Fruit fly (Drosophila melanogaster) whole organism, embryonic: ENCODE results near the gene CG43198.
A peak's percentile ranks its signal among the peaks of the same experiment; 100 is the strongest.

ENCODE experiments used
- Abd-B ChIP-seq: fragments of 200-800 bp; sonication (Bioruptor generic); optimal IDR thresholded peaks from 2 replicates; lab custom pipeline; 2018; ENCODE audit warnings: missing biosample characterization, mild to moderate bottlenecking, missing genetic modification characterization, moderate library complexity
- Blimp-1 ChIP-seq: fragments of 200-800 bp; sonication (Bioruptor generic); optimal IDR thresholded peaks from 3 replicates; lab custom pipeline; 2018; ENCODE audit warnings: missing biosample characterization, missing genetic modification characterization, mild to moderate bottlenecking, moderate library complexity, missing genetic modification reagents
- BtbVII ChIP-seq: fragments of 200-800 bp; sonication (Bioruptor generic); optimal IDR thresholded peaks from 3 replicates; lab custom pipeline; 2017; ENCODE audit warnings: missing biosample characterization, mild to moderate bottlenecking, missing genetic modification characterization
- CG10462 ChIP-seq: fragments of 200-800 bp; sonication (Bioruptor generic); optimal IDR thresholded peaks from 2 replicates; lab custom pipeline; 2016; ENCODE audit warnings: missing biosample characterization, missing genetic modification characterization
- CG10979 ChIP-seq: fragments of 200-800 bp; sonication (Bioruptor generic); optimal IDR thresholded peaks from 2 replicates; lab custom pipeline; 2018; ENCODE audit warnings: missing biosample characterization, mild to moderate bottlenecking, missing genetic modification characterization, moderate library complexity
- CG12104 ChIP-seq: fragments of 200-800 bp; sonication (Bioruptor generic); optimal IDR thresholded peaks from 3 replicates; lab custom pipeline; 2016; ENCODE audit warnings: missing biosample characterization, missing genetic modification characterization
- CG13123 ChIP-seq: fragments of 200-800 bp; sonication (Bioruptor generic); optimal IDR thresholded peaks from 2 replicates; lab custom pipeline; 2016; ENCODE audit warnings: missing biosample characterization, missing genetic modification characterization
- CG16863 ChIP-seq: fragments of 200-800 bp; sonication (Bioruptor generic); optimal IDR thresholded peaks from 3 replicates; lab custom pipeline; 2016; ENCODE audit warnings: missing biosample characterization, missing genetic modification characterization
- CG17361 ChIP-seq: fragments of 200-800 bp; sonication (Bioruptor generic); IDR thresholded peaks from 3 replicates; pipeline ENCODE4 v1.3.6; 2022; ENCODE audit warnings: missing biosample characterization, missing genetic modification characterization
- CG17612 ChIP-seq: fragments of 200-800 bp; sonication (Bioruptor generic); IDR thresholded peaks from 2 replicates; pipeline ENCODE4 v1.3.6; 2022; ENCODE audit warnings: missing biosample characterization, missing genetic modification characterization
- CG18619 ChIP-seq: fragments of 200-800 bp; sonication (Bioruptor generic); optimal IDR thresholded peaks from 3 replicates; lab custom pipeline; 2017; ENCODE audit warnings: missing biosample characterization, mild to moderate bottlenecking, missing genetic modification characterization
- CG2199 ChIP-seq: fragments of 200-800 bp; sonication (Bioruptor generic); IDR thresholded peaks from 3 replicates; pipeline ENCODE4 v1.3.6; 2022; ENCODE audit warnings: missing biosample characterization, missing genetic modification characterization
- CG33557 ChIP-seq: fragments of 200-800 bp; sonication (Bioruptor generic); optimal IDR thresholded peaks from 2 replicates; lab custom pipeline; 2019; ENCODE audit warnings: missing biosample characterization, mild to moderate bottlenecking, missing genetic modification characterization, moderate library complexity
- CG34376 ChIP-seq: fragments of 200-800 bp; sonication (Bioruptor generic); optimal IDR thresholded peaks from 2 replicates; lab custom pipeline; 2018; ENCODE audit warnings: missing biosample characterization, mild to moderate bottlenecking, missing genetic modification characterization
- CG3838 ChIP-seq: fragments of 200-800 bp; sonication (Bioruptor generic); optimal IDR thresholded peaks from 3 replicates; lab custom pipeline; 2016; ENCODE audit warnings: missing biosample characterization, missing genetic modification characterization
- CG3995 ChIP-seq: fragments of 200-800 bp; sonication (Bioruptor generic); optimal IDR thresholded peaks from 3 replicates; lab custom pipeline; 2016; ENCODE audit warnings: missing biosample characterization, missing genetic modification characterization
- CG43689 ChIP-seq: fragments of 200-800 bp; sonication (Bioruptor generic); IDR thresholded peaks from 2 replicates; pipeline ENCODE4 v1.3.6; 2022; ENCODE audit warnings: missing biosample characterization, missing genetic modification characterization
- CG4854 ChIP-seq: fragments of 200-800 bp; sonication (Bioruptor generic); optimal IDR thresholded peaks from 2 replicates; lab custom pipeline; 2016; ENCODE audit warnings: missing biosample characterization, missing genetic modification characterization, inconsistent platforms
- CG6689 ChIP-seq: fragments of 200-800 bp; sonication (Bioruptor generic); IDR thresholded peaks from 2 replicates; pipeline ENCODE4 v1.3.6; 2022; ENCODE audit warnings: missing biosample characterization, missing genetic modification characterization
- CG7987 ChIP-seq: fragments of 200-800 bp; sonication (Bioruptor generic); optimal IDR thresholded peaks from 2 replicates; lab custom pipeline; 2018; ENCODE audit warnings: missing biosample characterization, mild to moderate bottlenecking, missing genetic modification characterization, moderate library complexity
- CTCF ChIP-seq: fragments of 200-800 bp; sonication (Bioruptor generic); optimal IDR thresholded peaks from 2 replicates; lab custom pipeline; 2017; ENCODE audit warnings: missing biosample characterization, mild to moderate bottlenecking, missing genetic modification characterization, moderate library complexity
- Camta ChIP-seq: fragments of 200-800 bp; sonication (Bioruptor generic); optimal IDR thresholded peaks from 2 replicates; lab custom pipeline; 2016; ENCODE audit warnings: missing biosample characterization, missing genetic modification characterization
- Chrac-16 ChIP-seq: fragments of 200-800 bp; sonication (Bioruptor generic); optimal IDR thresholded peaks from 3 replicates; lab custom pipeline; 2016; ENCODE audit warnings: missing biosample characterization, missing genetic modification characterization
- CoRest ChIP-seq: fragments of 200-800 bp; sonication (Bioruptor generic); optimal IDR thresholded peaks from 3 replicates; lab custom pipeline; 2018; ENCODE audit warnings: missing biosample characterization, mild to moderate bottlenecking, missing genetic modification characterization, moderate library complexity
- D19A ChIP-seq: fragments of 200-800 bp; optimal IDR thresholded peaks from 3 replicates; lab custom pipeline; 2019; ENCODE audit warnings: missing biosample characterization, mild to moderate bottlenecking, missing genetic modification characterization, moderate library complexity
- Dip2 ChIP-seq: fragments of 200-800 bp; sonication (Bioruptor generic); IDR thresholded peaks from 2 replicates; pipeline ENCODE4 v1.3.6; 2022; ENCODE audit warnings: missing biosample characterization, missing genetic modification characterization
- E2f2 ChIP-seq: fragments of 200-800 bp; sonication (Bioruptor generic); IDR thresholded peaks from 2 replicates; pipeline ENCODE4 v1.3.6; 2022; ENCODE audit warnings: missing biosample characterization, missing genetic modification characterization
- Max ChIP-seq: fragments of 200-800 bp; sonication (Bioruptor generic); optimal IDR thresholded peaks from 2 replicates; lab custom pipeline; 2016; ENCODE audit warnings: missing biosample characterization, mild to moderate bottlenecking, missing genetic modification characterization
- Meics ChIP-seq: fragments of 200-800 bp; sonication (Bioruptor generic); optimal IDR thresholded peaks from 2 replicates; lab custom pipeline; 2017; ENCODE audit warnings: missing biosample characterization, mild to moderate bottlenecking, missing genetic modification characterization
- Nf-YB ChIP-seq: fragments of 200-800 bp; sonication (Bioruptor generic); optimal IDR thresholded peaks from 3 replicates; lab custom pipeline; 2019; ENCODE audit warnings: missing biosample characterization, mild to moderate bottlenecking, missing genetic modification characterization, moderate library complexity
- Optix ChIP-seq: fragments of 200-800 bp; sonication (Bioruptor generic); IDR thresholded peaks from 3 replicates; pipeline ENCODE4 v1.3.6; 2022; ENCODE audit warnings: missing biosample characterization, missing genetic modification characterization
- Rfx ChIP-seq: fragments of 200-800 bp; sonication (Bioruptor generic); IDR thresholded peaks from 2 replicates; pipeline ENCODE4 v1.3.6; 2022; ENCODE audit warnings: missing biosample characterization, missing genetic modification characterization
- Vsx1 ChIP-seq: fragments of 200-800 bp; sonication (Bioruptor generic); optimal IDR thresholded peaks from 2 replicates; lab custom pipeline; 2017; ENCODE audit warnings: missing biosample characterization, mild to moderate bottlenecking, missing genetic modification characterization, missing genetic modification reagents
- Xrp1 ChIP-seq: fragments of 200-800 bp; sonication (Bioruptor generic); IDR thresholded peaks from 2 replicates; pipeline ENCODE4 v1.3.6; 2022; ENCODE audit warnings: missing biosample characterization, missing genetic modification characterization
- cg ChIP-seq: fragments of 200-800 bp; sonication (Bioruptor generic); optimal IDR thresholded peaks from 3 replicates; lab custom pipeline; 2019; ENCODE audit warnings: missing biosample characterization, mild to moderate bottlenecking, missing genetic modification characterization, moderate library complexity
- chm ChIP-seq: fragments of 200-800 bp; sonication (Bioruptor generic); IDR thresholded peaks from 2 replicates; pipeline ENCODE4 v1.3.6; 2022; ENCODE audit warnings: missing biosample characterization, missing genetic modification characterization
- ci ChIP-seq: fragments of 200-800 bp; sonication (Bioruptor generic); IDR thresholded peaks from 3 replicates; pipeline ENCODE4 v1.3.6; 2022; ENCODE audit warnings: missing biosample characterization, missing genetic modification characterization
- croc ChIP-seq: fragments of 200-800 bp; sonication (Bioruptor generic); conservative IDR thresholded peaks from 3 replicates; pipeline ENCODE4 v1.3.6; 2022; ENCODE audit warnings: missing biosample characterization, missing genetic modification characterization
- dm ChIP-seq: fragments of 200-800 bp; sonication (Bioruptor generic); optimal IDR thresholded peaks from 3 replicates; lab custom pipeline; 2016; ENCODE audit warnings: missing biosample characterization, missing genetic modification characterization
- gce ChIP-seq: fragments of 200-800 bp; sonication (Bioruptor generic); IDR thresholded peaks from 3 replicates; pipeline ENCODE4 v1.3.6; 2022; ENCODE audit warnings: missing biosample characterization, missing genetic modification characterization
- h ChIP-seq: fragments of >200 bp; optimal IDR thresholded peaks from 2 replicates; lab custom pipeline; 2017
- insv ChIP-seq, 2 experiments: fragments of 200-800 bp; sonication (Bioruptor generic); optimal IDR thresholded peaks; 3 replicates each; lab custom pipeline; 2016 to 2018; ENCODE audit warnings: missing biosample characterization in 2 of 2, missing genetic modification characterization in 2 of 2
- inv ChIP-seq: fragments of 200-800 bp; sonication (Bioruptor generic); IDR thresholded peaks from 2 replicates; pipeline ENCODE4 v1.3.6; 2022; ENCODE audit warnings: missing biosample characterization, missing genetic modification characterization; ENCODE audit not compliant: partially characterized antibody
- mam ChIP-seq: fragments of 200-800 bp; sonication (Bioruptor generic); optimal IDR thresholded peaks from 3 replicates; lab custom pipeline; 2016; ENCODE audit warnings: missing biosample characterization, missing genetic modification characterization
- nerfin-2 ChIP-seq: fragments of 200-800 bp; sonication (Bioruptor generic); IDR thresholded peaks from 2 replicates; pipeline ENCODE4 v1.3.6; 2022; ENCODE audit warnings: missing biosample characterization, missing genetic modification characterization; ENCODE audit not compliant: partially characterized antibody
- ranshi ChIP-seq: fragments of 200-800 bp; sonication (Bioruptor generic); IDR thresholded peaks from 2 replicates; pipeline ENCODE4 v1.3.6; 2022; ENCODE audit warnings: missing biosample characterization, missing genetic modification characterization
- scrt ChIP-seq: fragments of 200-800 bp; sonication (Bioruptor generic); optimal IDR thresholded peaks from 2 replicates; lab custom pipeline; 2018; ENCODE audit warnings: missing biosample characterization, mild to moderate bottlenecking, missing genetic modification characterization, moderate library complexity
- sim ChIP-seq: fragments of 200-800 bp; sonication (Bioruptor generic); IDR thresholded peaks from 2 replicates; pipeline ENCODE4 v1.3.6; 2022; ENCODE audit warnings: missing biosample characterization, missing genetic modification characterization
- ssp ChIP-seq: fragments of 200-800 bp; sonication (Bioruptor generic); IDR thresholded peaks from 2 replicates; pipeline ENCODE4 v1.3.6; 2022; ENCODE audit warnings: missing biosample characterization, missing genetic modification characterization
- twi ChIP-seq: fragments of 200-800 bp; optimal IDR thresholded peaks from 2 replicates; lab custom pipeline; 2019; ENCODE audit warnings: missing biosample characterization, mild to moderate bottlenecking, missing genetic modification characterization, moderate library complexity
- unc-4 ChIP-seq: fragments of 200-800 bp; sonication (Bioruptor generic); IDR thresholded peaks from 2 replicates; pipeline ENCODE4 v1.3.6; 2022; ENCODE audit warnings: missing biosample characterization, missing genetic modification characterization; ENCODE audit not compliant: partially characterized antibody
- vfl ChIP-seq: fragments of 200-800 bp; sonication (Bioruptor generic); optimal IDR thresholded peaks from 2 replicates; lab custom pipeline; 2016; ENCODE audit warnings: missing biosample characterization, missing genetic modification characterization
- vvl ChIP-seq: fragments of 200-800 bp; sonication (Bioruptor generic); IDR thresholded peaks from 2 replicates; pipeline ENCODE4 v1.3.6; 2022; ENCODE audit warnings: missing biosample characterization, missing genetic modification characterization

Gene CG43198

dm6 chrX:7475204-7475759 is 22.1 kb upstream of the CG43198 start (continued):
- TF ChIP-seq cg (GFP tag; lab: Kevin White, UChicago) (no peak), vvl (GFP tag; lab: Robert Waterston, UW) (no peak), scrt (no peak), Abd-B (GFP tag; lab: Kevin White, UChicago) (no peak), h (lab: Kevin White, UChicago) (no peak), CG13123 (no peak), twi (tag; lab: Kevin White, UChicago) (no peak), CG10979 (tag; lab: Kevin White, UChicago) (peak; percentile 38), CG33557 (GFP tag; lab: Kevin White, UChicago) (no peak), unc-4 (GFP tag; lab: Robert Waterston, UW) (no peak), CG10462 (no peak), chm (GFP tag; lab: Robert Waterston, UW) (no peak), CG3995 (no peak), D19A (tag; lab: Kevin White, UChicago) (no peak), CG17361 (GFP tag; lab: Robert Waterston, UW) (no peak), CoRest (tag; lab: Kevin White, UChicago) (peak; percentile 3), CG17612 (GFP tag; lab: Robert Waterston, UW) (no peak), CG34376 (GFP tag; lab: Kevin White, UChicago) (no peak), ssp (GFP tag; lab: Robert Waterston, UW) (no peak), Xrp1 (peak; percentile 27; the same call in 1 of the 2 replicates), Blimp-1 (GFP tag; lab: Kevin White, UChicago) (peak; percentile 17), dm (GFP tag; lab: Kevin White, UChicago) (no peak), ci (GFP tag; lab: Robert Waterston, UW) (0 out of 3 replicates have a peak, but pooled peaks have one; percentile 45), Max (no peak), CG16863 (GFP tag; lab: Kevin White, UChicago) (no peak), CG43689 (GFP tag; lab: Robert Waterston, UW) (no peak), croc (GFP tag; lab: Robert Waterston, UW) (no peak), gce (GFP tag; lab: Robert Waterston, UW) (no peak), sim (GFP tag; lab: Robert Waterston, UW) (no peak), CG4854 (no peak), CTCF (GFP tag; lab: Kevin White, UChicago) (no peak), ranshi (GFP tag; lab: Robert Waterston, UW) (no peak), inv (no peak), CG7987 (GFP tag; lab: Kevin White, UChicago) (no peak), Nf-YB (GFP tag; lab: Kevin White, UChicago) (no peak), Vsx1 (GFP tag; lab: Kevin White, UChicago) (no peak), Rfx (GFP tag; lab: Robert Waterston, UW) (no peak), BtbVII (no peak), Meics (GFP tag; lab: Kevin White, UChicago) (no peak), insv (GFP tag; optimal IDR thresholded peaks at IDR 0.05; lab: Kevin White, UChicago) (no peak), Dip2 (no peak), Chrac-16 (no peak), Optix (GFP tag; lab: Robert Waterston, UW) (no peak), CG12104 (no peak), Camta (no peak), CG3838 (no peak), E2f2 (GFP tag; lab: Robert Waterston, UW) (no peak), mam (no peak), CG18619 (no peak), nerfin-2 (GFP tag; lab: Robert Waterston, UW) (no peak), CG2199 (GFP tag; lab: Robert Waterston, UW) (no peak), CG6689 (0 out of 2 replicates have a peak, but pooled peaks have one; percentile 26), vfl (GFP tag; lab: Kevin White, UChicago) (no peak)
